Fruit fly (Drosophila melanogaster) whole organism, embryonic: ENCODE results near the gene fbl.

ENCODE experiments used
- Adf1 ChIP-seq: fragments of 200-800 bp; sonication (Bioruptor generic); IDR thresholded peaks from 2 replicates; pipeline ENCODE4 v1.3.6; 2022; ENCODE audit warnings: missing biosample characterization, missing genetic modification characterization
- Bgb ChIP-seq: fragments of 200-800 bp; sonication (Bioruptor generic); IDR thresholded peaks from 2 replicates; pipeline ENCODE4 v1.3.6; 2022; ENCODE audit warnings: missing biosample characterization, missing genetic modification characterization; ENCODE audit not compliant: partially characterized antibody
- CG10462 ChIP-seq: fragments of 200-800 bp; sonication (Bioruptor generic); optimal IDR thresholded peaks from 2 replicates; lab custom pipeline; 2016; ENCODE audit warnings: missing biosample characterization, missing genetic modification characterization
- CG10565 ChIP-seq: fragments of 200-800 bp; sonication (Bioruptor generic); optimal IDR thresholded peaks from 3 replicates; lab custom pipeline; 2016; ENCODE audit warnings: missing biosample characterization, mild to moderate bottlenecking, missing genetic modification characterization
- CG12071 ChIP-seq: fragments of 200-800 bp; sonication (Bioruptor generic); optimal IDR thresholded peaks from 3 replicates; lab custom pipeline; 2018; ENCODE audit warnings: missing biosample characterization, mild to moderate bottlenecking, missing genetic modification characterization
- CG13123 ChIP-seq: fragments of 200-800 bp; sonication (Bioruptor generic); optimal IDR thresholded peaks from 2 replicates; lab custom pipeline; 2016; ENCODE audit warnings: missing biosample characterization, missing genetic modification characterization
- CG13296 ChIP-seq: fragments of 200-800 bp; sonication (Bioruptor generic); optimal IDR thresholded peaks from 3 replicates; lab custom pipeline; 2018; ENCODE audit warnings: missing biosample characterization, mild to moderate bottlenecking, missing genetic modification characterization
- CG14050 ChIP-seq: fragments of 200-800 bp; sonication (Bioruptor generic); IDR thresholded peaks from 3 replicates; pipeline ENCODE4 v1.3.6; 2022; ENCODE audit warnings: missing biosample characterization, missing genetic modification characterization
- CG14860 ChIP-seq: fragments of 200-800 bp; sonication (Bioruptor generic); IDR thresholded peaks from 3 replicates; pipeline ENCODE4 v1.3.6; 2022; ENCODE audit warnings: missing biosample characterization, missing genetic modification characterization; ENCODE audit not compliant: partially characterized antibody
- CG14965 ChIP-seq: fragments of 200-800 bp; sonication (Bioruptor generic); optimal IDR thresholded peaks from 2 replicates; lab custom pipeline; 2016; ENCODE audit warnings: missing biosample characterization, missing genetic modification characterization, borderline replicate concordance
- CG15269 ChIP-seq: fragments of 200-800 bp; sonication (Bioruptor generic); optimal IDR thresholded peaks from 2 replicates; lab custom pipeline; 2018; ENCODE audit warnings: missing biosample characterization, mild to moderate bottlenecking, missing genetic modification characterization, moderate library complexity
- CG1529 ChIP-seq: fragments of 200-800 bp; sonication (Bioruptor generic); optimal IDR thresholded peaks from 3 replicates; lab custom pipeline; 2018; ENCODE audit warnings: missing biosample characterization, missing genetic modification characterization
- CG15696 ChIP-seq: fragments of 200-800 bp; sonication (Bioruptor generic); optimal IDR thresholded peaks from 2 replicates; lab custom pipeline; 2019; ENCODE audit warnings: missing biosample characterization, mild to moderate bottlenecking, missing genetic modification characterization, moderate library complexity
- CG1603 ChIP-seq: fragments of 200-800 bp; sonication (Bioruptor generic); optimal IDR thresholded peaks from 2 replicates; lab custom pipeline; 2019; ENCODE audit warnings: missing biosample characterization, mild to moderate bottlenecking, missing genetic modification characterization, moderate library complexity
- CG17361 ChIP-seq: fragments of 200-800 bp; sonication (Bioruptor generic); IDR thresholded peaks from 3 replicates; pipeline ENCODE4 v1.3.6; 2022; ENCODE audit warnings: missing biosample characterization, missing genetic modification characterization
- CG17802 ChIP-seq: fragments of 200-800 bp; sonication (Bioruptor generic); optimal IDR thresholded peaks from 2 replicates; lab custom pipeline; 2018; ENCODE audit warnings: missing biosample characterization, mild to moderate bottlenecking, missing genetic modification characterization, moderate library complexity
- CG18262 ChIP-seq: fragments of 200-800 bp; optimal IDR thresholded peaks from 3 replicates; lab custom pipeline; 2019; ENCODE audit warnings: missing biosample characterization, mild to moderate bottlenecking, missing genetic modification characterization, moderate library complexity
- CG30020 ChIP-seq: fragments of 200-800 bp; optimal IDR thresholded peaks from 2 replicates; lab custom pipeline; 2019; ENCODE audit warnings: missing biosample characterization, mild to moderate bottlenecking, missing genetic modification characterization, moderate library complexity
- CG30431 ChIP-seq: fragments of 200-800 bp; sonication (Bioruptor generic); optimal IDR thresholded peaks from 2 replicates; lab custom pipeline; 2017; ENCODE audit warnings: missing biosample characterization, missing genetic modification characterization
- CG31388 ChIP-seq: fragments of 200-800 bp; sonication (Bioruptor generic); optimal IDR thresholded peaks from 2 replicates; lab custom pipeline; 2016; ENCODE audit warnings: missing biosample characterization, missing genetic modification characterization
- CG3281 ChIP-seq: fragments of 200-800 bp; sonication (Bioruptor generic); optimal IDR thresholded peaks from 3 replicates; lab custom pipeline; 2017; ENCODE audit warnings: missing biosample characterization, mild to moderate bottlenecking, missing genetic modification characterization
- CG34376 ChIP-seq: fragments of 200-800 bp; sonication (Bioruptor generic); optimal IDR thresholded peaks from 2 replicates; lab custom pipeline; 2018; ENCODE audit warnings: missing biosample characterization, mild to moderate bottlenecking, missing genetic modification characterization
- CG4424 ChIP-seq: fragments of 200-800 bp; sonication (Bioruptor generic); optimal IDR thresholded peaks from 3 replicates; lab custom pipeline; 2016; ENCODE audit warnings: missing biosample characterization, missing genetic modification characterization
- CG7987 ChIP-seq: fragments of 200-800 bp; sonication (Bioruptor generic); optimal IDR thresholded peaks from 2 replicates; lab custom pipeline; 2018; ENCODE audit warnings: missing biosample characterization, mild to moderate bottlenecking, missing genetic modification characterization, moderate library complexity
- CG9817 ChIP-seq: fragments of 200-800 bp; sonication (Bioruptor generic); optimal IDR thresholded peaks from 2 replicates; lab custom pipeline; 2018; ENCODE audit warnings: missing biosample characterization, mild to moderate bottlenecking, missing genetic modification characterization, moderate library complexity
- Hsf ChIP-seq: fragments of 200-800 bp; sonication (Bioruptor generic); optimal IDR thresholded peaks from 3 replicates; lab custom pipeline; 2016; ENCODE audit warnings: missing biosample characterization, missing genetic modification characterization
- Meics ChIP-seq: fragments of 200-800 bp; sonication (Bioruptor generic); optimal IDR thresholded peaks from 2 replicates; lab custom pipeline; 2017; ENCODE audit warnings: missing biosample characterization, mild to moderate bottlenecking, missing genetic modification characterization
- Nf-YA ChIP-seq: fragments of 200-800 bp; sonication (Bioruptor generic); IDR thresholded peaks from 2 replicates; pipeline ENCODE4 v1.3.6; 2022; ENCODE audit warnings: missing biosample characterization, missing genetic modification characterization
- Sox100B ChIP-seq: fragments of 200-800 bp; sonication (Bioruptor generic); optimal IDR thresholded peaks from 3 replicates; lab custom pipeline; 2018; ENCODE audit warnings: missing biosample characterization, mild to moderate bottlenecking, missing genetic modification characterization
- Spps ChIP-seq: fragments of 200-800 bp; sonication (Bioruptor generic); optimal IDR thresholded peaks from 2 replicates; lab custom pipeline; 2018; ENCODE audit warnings: missing biosample characterization, mild to moderate bottlenecking, missing genetic modification characterization
- Sry-β ChIP-seq: fragments of 200-800 bp; sonication (Bioruptor generic); optimal IDR thresholded peaks from 2 replicates; lab custom pipeline; 2018; ENCODE audit warnings: missing biosample characterization, mild to moderate bottlenecking, missing genetic modification characterization, moderate library complexity
- TFAM ChIP-seq: fragments of 200-800 bp; sonication (Bioruptor generic); optimal IDR thresholded peaks from 2 replicates; lab custom pipeline; 2017; ENCODE audit warnings: missing biosample characterization, missing genetic modification characterization, inconsistent platforms
- Tbp ChIP-seq: fragments of >200 bp; optimal IDR thresholded peaks from 2 replicates; lab custom pipeline; 2018; ENCODE audit warnings: missing biosample characterization, missing genetic modification characterization
- crp ChIP-seq, 2 experiments: fragments of 200-800 bp; sonication (Bioruptor generic); optimal IDR thresholded peaks; 2 replicates in 1 of 2; 3 replicates in 1 of 2; lab custom pipeline; 2017; ENCODE audit warnings: missing biosample characterization in 2 of 2, missing genetic modification characterization in 2 of 2, mild to moderate bottlenecking in 1 of 2, moderate library complexity in 1 of 2
- dan ChIP-seq: fragments of 200-800 bp; sonication (Bioruptor generic); IDR thresholded peaks from 2 replicates; pipeline ENCODE4 v1.3.6; 2022; ENCODE audit warnings: missing biosample characterization, missing genetic modification characterization
- dmrt99B ChIP-seq: fragments of 200-800 bp; sonication (Bioruptor generic); optimal IDR thresholded peaks from 2 replicates; lab custom pipeline; 2018; ENCODE audit warnings: missing biosample characterization, mild to moderate bottlenecking, missing genetic modification characterization, moderate library complexity
- gcm ChIP-seq: fragments of 200-800 bp; sonication (Bioruptor generic); optimal IDR thresholded peaks from 2 replicates; lab custom pipeline; 2019; ENCODE audit warnings: missing biosample characterization, mild to moderate bottlenecking, missing genetic modification characterization, moderate library complexity
- gro ChIP-seq: fragments of 200-800 bp; sonication (Bioruptor generic); optimal IDR thresholded peaks from 2 replicates; lab custom pipeline; 2016; ENCODE audit warnings: missing biosample characterization, missing genetic modification characterization
- gt ChIP-seq: fragments of 200-800 bp; sonication (Bioruptor generic); IDR thresholded peaks from 2 replicates; pipeline ENCODE4 v1.3.6; 2022; ENCODE audit warnings: missing biosample characterization, missing genetic modification characterization
- her ChIP-seq: fragments of 200-800 bp; sonication (Bioruptor generic); optimal IDR thresholded peaks from 2 replicates; lab custom pipeline; 2016; ENCODE audit warnings: missing biosample characterization, missing genetic modification characterization
- hkb ChIP-seq, 2 experiments: fragments of 200-800 bp in 1 of 2; fragments of >200 bp in 1 of 2; sonication (Bioruptor generic) in 1 of 2; IDR thresholded peaks in 1 of 2; optimal IDR thresholded peaks in 1 of 2; 2 replicates each; pipeline versions ENCODE4 v1.3.6 to Lab custom; 2017 to 2022; ENCODE audit warnings: missing biosample characterization in 1 of 2, missing genetic modification characterization in 1 of 2
- kah ChIP-seq: fragments of 200-800 bp; sonication (Bioruptor generic); optimal IDR thresholded peaks from 2 replicates; lab custom pipeline; 2018; ENCODE audit warnings: missing biosample characterization, mild to moderate bottlenecking, missing genetic modification characterization
- lab ChIP-seq: fragments of 200-800 bp; sonication (Bioruptor generic); optimal IDR thresholded peaks from 3 replicates; lab custom pipeline; 2017; ENCODE audit warnings: missing biosample characterization, missing genetic modification characterization, mild to moderate bottlenecking, moderate library complexity, missing genetic modification reagents
- lilli ChIP-seq: fragments of 200-800 bp; sonication (Bioruptor generic); optimal IDR thresholded peaks from 3 replicates; lab custom pipeline; 2016; ENCODE audit warnings: missing biosample characterization, missing genetic modification characterization
- mirr ChIP-seq: fragments of 200-800 bp; sonication (Bioruptor generic); optimal IDR thresholded peaks from 3 replicates; lab custom pipeline; 2018; ENCODE audit warnings: missing biosample characterization, mild to moderate bottlenecking, missing genetic modification characterization
- pan ChIP-seq, 4 experiments: fragments of >200 bp in 3 of 4; fragments of 200-800 bp in 1 of 4; sonication (Bioruptor generic) in 1 of 4; optimal IDR thresholded peaks in 3 of 4; IDR thresholded peaks in 1 of 4; 2 replicates each; pipeline versions ENCODE4 v1.3.6 to Lab custom; 2017 to 2022; ENCODE audit warnings: missing biosample characterization in 2 of 4, missing genetic modification characterization in 2 of 4, mixed read lengths in 1 of 4
- stc ChIP-seq: fragments of 200-800 bp; sonication (Bioruptor generic); IDR thresholded peaks from 2 replicates; pipeline ENCODE4 v1.3.6; 2022; ENCODE audit warnings: missing biosample characterization, missing genetic modification characterization
- toy ChIP-seq: fragments of 200-800 bp; sonication (Bioruptor generic); IDR thresholded peaks from 2 replicates; pipeline ENCODE4 v1.3.6; 2022; ENCODE audit warnings: missing biosample characterization, missing genetic modification characterization
- zen ChIP-seq: fragments of 200-800 bp; sonication (Bioruptor generic); optimal IDR thresholded peaks from 3 replicates; lab custom pipeline; 2018; ENCODE audit warnings: missing biosample characterization, mild to moderate bottlenecking, missing genetic modification characterization, moderate library complexity
- zfh2 ChIP-seq: fragments of 200-800 bp; sonication (Bioruptor generic); optimal IDR thresholded peaks from 2 replicates; lab custom pipeline; 2016; ENCODE audit warnings: missing biosample characterization, missing genetic modification characterization

fbl gene

DNA sequence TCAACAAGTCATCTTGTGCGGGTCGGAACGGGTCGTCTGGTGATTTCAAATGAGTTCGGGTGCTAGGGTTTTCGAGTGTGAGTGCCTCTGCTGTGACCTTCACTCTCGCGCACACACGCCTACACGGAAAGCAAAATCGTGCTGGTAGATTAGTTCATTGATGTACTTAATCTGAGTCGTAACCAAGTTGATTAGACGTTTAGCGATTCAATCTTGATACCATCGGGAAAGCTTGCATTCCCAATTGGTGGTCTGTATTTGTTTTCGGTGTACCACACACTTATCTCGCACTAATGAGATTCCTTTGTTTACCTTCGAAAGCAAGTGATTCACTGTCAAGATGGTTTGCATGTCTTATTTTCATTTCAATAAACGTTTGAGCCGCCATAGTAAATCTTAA, 4.8 kb downstream of the fbl start (continued):
- TF ChIP-seq lilli (GFP tag; lab: Kevin White, UChicago): peak; percentile 68
- peak; percentile 41 for TF ChIP-seq gcm (GFP tag; lab: Kevin White, UChicago)
- peak; percentile 22 for TF ChIP-seq CG3281 (GFP tag; lab: Kevin White, UChicago)
- no peak for TF ChIP-seq pan (optimal IDR thresholded peaks at IDR 0.05; lab: Kevin White, UChicago)
- peak in 1 of 2 experiments; percentile 56 for TF ChIP-seq pan (GFP tag; optimal IDR thresholded peaks at IDR 0.05 in 1 of 2, IDR thresholded peaks at IDR 0.05 in 1 of 2)
- TF ChIP-seq CG30431 (GFP tag; lab: Kevin White, UChicago): no peak
- peak; percentile 57 for TF ChIP-seq her (GFP tag; lab: Kevin White, UChicago)
- TF ChIP-seq Sry-β: no peak
- TF ChIP-seq Tbp: no peak
- TF ChIP-seq lab (GFP tag; lab: Kevin White, UChicago): peak; percentile 67
- TF ChIP-seq Bgb (GFP tag; lab: Robert Waterston, UW): no peak
- no peak for TF ChIP-seq zen (tag; lab: Kevin White, UChicago)
- peak; percentile 8 for TF ChIP-seq CG9817 (tag; lab: Kevin White, UChicago)
- TF ChIP-seq CG34376 (GFP tag; lab: Kevin White, UChicago): peak; percentile 86
- peak; percentile 59 for TF ChIP-seq CG15269 (tag; lab: Kevin White, UChicago)
- no peak for TF ChIP-seq dan (GFP tag; lab: Robert Waterston, UW)
- no peak for TF ChIP-seq CG30020 (tag; lab: Kevin White, UChicago)
- TF ChIP-seq kah (GFP tag; lab: Kevin White, UChicago): no peak
- TF ChIP-seq gro (GFP tag; lab: Kevin White, UChicago): peak; percentile 73
- no peak for TF ChIP-seq CG14965
- TF ChIP-seq Meics: peak; percentile 46
- TF ChIP-seq Hsf: peak; percentile 33
- TF ChIP-seq CG12071 (GFP tag; lab: Kevin White, UChicago): peak; percentile 18
- no peak for TF ChIP-seq hkb (optimal IDR thresholded peaks at IDR 0.05; lab: Kevin White, UChicago)
- TF ChIP-seq hkb (GFP tag; IDR thresholded peaks at IDR 0.05; lab: Robert Waterston, UW): 0 out of 2 replicates have a peak, but pooled peaks have one; percentile 29
- peak; percentile 47 for TF ChIP-seq CG1603
- no peak for TF ChIP-seq CG10565 (GFP tag; lab: Kevin White, UChicago)
- TF ChIP-seq CG14860 (GFP tag; lab: Robert Waterston, UW): no peak
- no peak for TF ChIP-seq crp (GFP tag; optimal IDR thresholded peaks at IDR 0.05; lab: Kevin White, UChicago)
- no peak for TF ChIP-seq toy (GFP tag; lab: Robert Waterston, UW)
- no peak for TF ChIP-seq Sox100B (GFP tag; lab: Kevin White, UChicago)
- TF ChIP-seq CG17802: no peak
- TF ChIP-seq CG10462: no peak
- no peak for TF ChIP-seq CG31388 (GFP tag; lab: Kevin White, UChicago)
- TF ChIP-seq Nf-YA (GFP tag; lab: Robert Waterston, UW): no peak
- no peak for TF ChIP-seq Adf1 (GFP tag; lab: Robert Waterston, UW)
- TF ChIP-seq gt (GFP tag; lab: Robert Waterston, UW): no peak
- no peak for TF ChIP-seq stc (GFP tag; lab: Robert Waterston, UW)
- no peak for TF ChIP-seq CG18262 (tag; lab: Kevin White, UChicago)
- no peak for TF ChIP-seq CG13123
- no peak for TF ChIP-seq CG14050
- peak; percentile 7 for TF ChIP-seq zfh2 (GFP tag; lab: Kevin White, UChicago)
- peak; percentile 42 for TF ChIP-seq CG13296 (GFP tag; lab: Kevin White, UChicago)
- peak; percentile 38 for TF ChIP-seq dmrt99B (tag; lab: Kevin White, UChicago)
- TF ChIP-seq Spps: no peak
- peak; percentile 28 for TF ChIP-seq CG7987 (GFP tag; lab: Kevin White, UChicago)
- TF ChIP-seq CG4424 (GFP tag; lab: Kevin White, UChicago): no peak
- no peak for TF ChIP-seq mirr (GFP tag; lab: Kevin White, UChicago)
- TF ChIP-seq CG17361: 0 out of 3 replicates have a peak, but pooled peaks have one; percentile 17
- no peak for TF ChIP-seq TFAM (GFP tag; lab: Kevin White, UChicago)
- no peak for TF ChIP-seq CG1529 (GFP tag; lab: Kevin White, UChicago)
- TF ChIP-seq CG15696 (tag; lab: Kevin White, UChicago): no peak
